Fruit fly (Drosophila melanogaster) whole organism, prepupa: Measurements from ENCODE around the gene mgl.

Experiments used
- CG11294 ChIP-seq: fragments of 200-800 bp; sonication (Bioruptor generic); IDR thresholded peaks from 2 replicates; pipeline ENCODE4 v1.3.6; 2022; ENCODE audit warnings: missing biosample characterization, missing genetic modification characterization
- CG3919 ChIP-seq: fragments of 200-800 bp; sonication (Bioruptor generic); optimal IDR thresholded peaks from 3 replicates; lab custom pipeline; 2016; ENCODE audit warnings: missing biosample characterization, missing genetic modification characterization
- CG6808 ChIP-seq: fragments of 200-800 bp; sonication (Bioruptor generic); optimal IDR thresholded peaks from 3 replicates; lab custom pipeline; 2017; ENCODE audit warnings: missing biosample characterization, missing genetic modification characterization, mild to moderate bottlenecking, moderate library complexity, missing genetic modification reagents
- Ets96B ChIP-seq: fragments of 200-800 bp; optimal IDR thresholded peaks from 2 replicates; lab custom pipeline; 2019; ENCODE audit warnings: missing biosample characterization, mild to moderate bottlenecking, missing genetic modification characterization, moderate library complexity
- esn ChIP-seq: fragments of 200-800 bp; sonication (Bioruptor generic); optimal IDR thresholded peaks from 2 replicates; lab custom pipeline; 2016; ENCODE audit warnings: missing biosample characterization, mild to moderate bottlenecking, missing genetic modification characterization, moderate library complexity

DNA sequence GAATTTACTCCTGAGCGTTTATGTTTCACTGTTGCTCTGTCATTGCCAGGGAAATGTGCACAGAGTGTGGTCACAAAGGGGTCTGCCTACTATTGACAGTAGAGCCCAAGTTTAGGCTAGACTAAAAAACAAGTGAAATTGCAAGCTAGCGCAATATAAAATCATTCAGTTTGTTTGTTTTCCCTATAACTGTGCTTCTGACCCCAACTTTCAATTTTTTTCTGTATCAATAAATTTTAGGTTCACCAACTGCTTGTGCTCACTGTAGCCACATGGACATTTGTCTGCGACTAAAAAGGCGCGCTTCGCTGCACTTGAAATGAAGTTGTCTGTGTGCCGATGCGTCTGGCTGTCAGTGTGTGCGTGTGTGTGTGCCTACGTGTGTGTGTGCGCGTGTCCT is 59.4 kb downstream of the mgl start:
- TF ChIP-seq Ets96B (tag; lab: Kevin White, UChicago) = peak; percentile 26
- TF ChIP-seq CG3919 (GFP tag; lab: Kevin White, UChicago) = peak; percentile 29
- no peak for TF ChIP-seq esn
- no peak for TF ChIP-seq CG11294 (GFP tag; lab: Robert Waterston, UW)
- TF ChIP-seq CG6808 (GFP tag; lab: Kevin White, UChicago) = no peak
